Fruit fly (Drosophila melanogaster): ENCODE measurements around the gene Gr10a.
A peak's percentile ranks its signal among the peaks of the same experiment; 100 is the strongest.

Gr10a gene

DNA sequence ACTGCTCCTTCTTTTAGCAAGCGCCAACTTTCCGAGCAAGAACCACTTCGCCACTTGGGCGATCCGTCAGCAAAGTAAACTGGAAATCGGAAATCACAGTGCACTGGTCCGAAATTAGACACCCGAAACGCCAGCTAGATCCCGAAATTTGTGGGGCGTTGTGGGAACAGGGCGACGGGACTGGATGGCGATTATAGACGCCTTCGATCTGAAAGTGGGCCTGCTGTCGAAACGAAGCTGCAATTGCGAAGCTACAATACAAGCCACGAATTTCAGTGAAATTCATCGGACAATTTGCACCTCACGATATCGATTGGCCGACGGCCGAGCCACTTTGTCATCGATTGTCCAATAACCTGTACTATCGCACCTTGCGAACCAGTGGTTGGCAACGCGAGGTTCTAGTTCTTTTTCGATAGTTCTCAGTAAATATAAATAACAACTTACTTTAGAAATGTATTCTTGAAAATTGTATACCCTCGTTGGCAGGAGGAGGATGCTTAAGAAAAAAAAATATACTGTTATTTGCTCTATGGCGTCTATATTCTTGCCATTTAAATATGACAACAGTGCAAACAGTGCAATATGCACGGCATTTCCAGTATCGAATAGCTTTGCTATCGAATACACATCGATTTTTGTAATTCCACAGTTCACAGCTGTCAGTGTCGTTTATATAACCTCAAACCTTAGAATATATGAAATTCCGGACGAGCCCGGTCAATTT, 49.3 kb downstream of the Gr10a start, which contains the start of the genes hop and Tim8 (continued):
- TF ChIP-seq CG30431 (GFP tag; optimal IDR thresholded peaks at IDR 0.05), result no peak
- peak; percentile 90 for TF ChIP-seq Bgb (GFP tag; IDR thresholded peaks at IDR 0.05; ENCODE audit: partially characterized antibody)
- TF ChIP-seq Doc2 (GFP tag; IDR thresholded peaks at IDR 0.05), result no peak
- TF ChIP-seq seq (GFP tag; IDR thresholded peaks at IDR 0.05), result no peak
- no peak for TF ChIP-seq CG30403 (GFP tag; optimal IDR thresholded peaks at IDR 0.05)
- TF ChIP-seq nmo (GFP tag; optimal IDR thresholded peaks at IDR 0.05), result peak; percentile 24
- TF ChIP-seq CG3281 (GFP tag; optimal IDR thresholded peaks at IDR 0.05), result no peak
- peak in 1 of 2 experiments; percentile 92 for TF ChIP-seq Pdp1 (GFP tag; optimal IDR thresholded peaks at IDR 0.05)
- no peak for TF ChIP-seq pan (optimal IDR thresholded peaks at IDR 0.05)
- TF ChIP-seq pan (GFP tag; optimal IDR thresholded peaks at IDR 0.05 in 1 of 2, IDR thresholded peaks at IDR 0.05 in 1 of 2), result no peak
- TF ChIP-seq Hr78 (GFP tag; optimal IDR thresholded peaks at IDR 0.05), result no peak
- no peak for TF ChIP-seq dimm (GFP tag; IDR thresholded peaks at IDR 0.05)
- no peak for TF ChIP-seq chif (GFP tag; optimal IDR thresholded peaks at IDR 0.05)
- TF ChIP-seq zen2 (GFP tag; IDR thresholded peaks at IDR 0.05; ENCODE audit: partially characterized antibody), result peak; percentile 77
- TF ChIP-seq hb (GFP tag; IDR thresholded peaks at IDR 0.05; ENCODE audit: partially characterized antibody), result peak; percentile 95
- no peak for TF ChIP-seq Gsc (GFP tag; IDR thresholded peaks at IDR 0.05)
- no peak for TF ChIP-seq dan (GFP tag; IDR thresholded peaks at IDR 0.05)
- no peak for TF ChIP-seq Dfd (GFP tag; optimal IDR thresholded peaks at IDR 0.05)
- no peak for TF ChIP-seq ase (GFP tag; IDR thresholded peaks at IDR 0.05)
- TF ChIP-seq insv (GFP tag; optimal IDR thresholded peaks at IDR 0.05), result peak in 1 of 2 experiments; percentile 75
- no peak for TF ChIP-seq Chrac-16 (GFP tag; optimal IDR thresholded peaks at IDR 0.05)
- TF ChIP-seq fu2 (GFP tag; optimal IDR thresholded peaks at IDR 0.05), result no peak
- no peak for TF ChIP-seq CG6272 (GFP tag; IDR thresholded peaks at IDR 0.05)
- no peak for TF ChIP-seq CG15011 (GFP tag; optimal IDR thresholded peaks at IDR 0.05)
- peak; percentile 71 for TF ChIP-seq sens (GFP tag)
- peak; percentile 46 for TF ChIP-seq CG30020 (tag; optimal IDR thresholded peaks at IDR 0.05)
- TF ChIP-seq MBD-R2 (GFP tag; IDR thresholded peaks at IDR 0.05), result peak; percentile 24; the same call in 1 of the 2 replicates
- peak; percentile 2 for TF ChIP-seq pho (GFP tag; optimal IDR thresholded peaks at IDR 0.05)
- TF ChIP-seq CG9437 (GFP tag; optimal IDR thresholded peaks at IDR 0.05), result no peak
- TF ChIP-seq Blimp-1 (GFP tag; optimal IDR thresholded peaks at IDR 0.05), result no peak
- TF ChIP-seq otp (GFP tag; IDR thresholded peaks at IDR 0.05), result no peak
- TF ChIP-seq CG4617 (GFP tag; optimal IDR thresholded peaks at IDR 0.05; ENCODE audit: borderline replicate concordance), result peak; percentile 58
- TF ChIP-seq Spps (tag; optimal IDR thresholded peaks at IDR 0.05), result no peak
- peak; percentile 50 for TF ChIP-seq CG17186 (GFP tag; optimal IDR thresholded peaks at IDR 0.05)
- TF ChIP-seq Dll (GFP tag; IDR thresholded peaks at IDR 0.05; ENCODE audit: partially characterized antibody), result peak; percentile 87
- TF ChIP-seq CG10654 (GFP tag; optimal IDR thresholded peaks at IDR 0.05), result no peak
- TF ChIP-seq Tbp (GFP tag; optimal IDR thresholded peaks at IDR 0.05), result peak; percentile 69
- no peak for TF ChIP-seq Max (GFP tag; optimal IDR thresholded peaks at IDR 0.05)
- TF ChIP-seq CG9609 (GFP tag; optimal IDR thresholded peaks at IDR 0.05), result no peak
- TF ChIP-seq HLH4C (GFP tag; IDR thresholded peaks at IDR 0.05; ENCODE audit: partially characterized antibody), result peak; percentile 97
- no peak for TF ChIP-seq eyg (GFP tag; optimal IDR thresholded peaks at IDR 0.05)
- no peak for TF ChIP-seq toy (GFP tag; IDR thresholded peaks at IDR 0.05)
- no peak for TF ChIP-seq vvl (GFP tag; IDR thresholded peaks at IDR 0.05)
- TF ChIP-seq btn (GFP tag; optimal IDR thresholded peaks at IDR 0.05), result no peak
- peak; percentile 87 for TF ChIP-seq inv (GFP tag; IDR thresholded peaks at IDR 0.05; ENCODE audit: partially characterized antibody)
- TF ChIP-seq tna (GFP tag; IDR thresholded peaks at IDR 0.05; ENCODE audit: partially characterized antibody), result peak; percentile 87
- no peak for TF ChIP-seq emc (GFP tag; optimal IDR thresholded peaks at IDR 0.05)
- peak; percentile 5 for TF ChIP-seq phol (tag; optimal IDR thresholded peaks at IDR 0.05)
- no peak for TF ChIP-seq TFAM (GFP tag; optimal IDR thresholded peaks at IDR 0.05)
- peak; percentile 51 for TF ChIP-seq stwl (tag; optimal IDR thresholded peaks at IDR 0.05)
